Worm (Caenorhabditis elegans): ENCODE data around the gene H04J21.1.

ce11 chrIII:2324703-2325102 is 47.1 kb downstream of the H04J21.1 start:
- no peak for TF ChIP-seq lin-13 (GFP tag; optimal IDR thresholded peaks at IDR 0.05)
- no peak for TF ChIP-seq lin-35 (GFP tag; optimal IDR thresholded peaks at IDR 0.05)
- no peak for TF ChIP-seq ama-1 (optimal IDR thresholded peaks at IDR 0.05)
- TF ChIP-seq aly-2 (tag; optimal IDR thresholded peaks at IDR 0.05) = no peak
- TF ChIP-seq pag-3 (tag; optimal IDR thresholded peaks at IDR 0.05; ENCODE audit: borderline replicate concordance, insufficient read depth) = no peak
- no peak for TF ChIP-seq tlp-1 (tag; optimal IDR thresholded peaks at IDR 0.05)
- no peak for TF ChIP-seq nhr-12 (tag; optimal IDR thresholded peaks at IDR 0.05)
- TF ChIP-seq mep-1 (tag; optimal IDR thresholded peaks at IDR 0.05) = no peak
- no peak for TF ChIP-seq nhr-11 (tag; optimal IDR thresholded peaks at IDR 0.05)
- no peak for TF ChIP-seq ztf-4 (tag; optimal IDR thresholded peaks at IDR 0.05)
- no peak for TF ChIP-seq nhr-237 (tag; optimal IDR thresholded peaks at IDR 0.05)
